Fruit fly (Drosophila melanogaster) S2 (cell line): ENCODE results near the gene Polr2A.

Source experiments
- CG8478 ChIP-seq: fragments of >200 bp; optimal IDR thresholded peaks from 2 replicates; lab custom pipeline; 2018
- CTCF ChIP-seq, 2 experiments: fragments of >200 bp; optimal IDR thresholded peaks; 2 replicates each; lab custom pipeline; 2018

dm6 chrX:11555070-11555469 lies 15.1 kb downstream of the Polr2A start:
- TF ChIP-seq CG8478 (no peak), CTCF (optimal IDR thresholded peaks at IDR 0.05; lab: Kevin White, UChicago) (no peak)
